Worm (Caenorhabditis elegans): ENCODE results near the gene cah-3.

The cah-3 gene

DNA sequence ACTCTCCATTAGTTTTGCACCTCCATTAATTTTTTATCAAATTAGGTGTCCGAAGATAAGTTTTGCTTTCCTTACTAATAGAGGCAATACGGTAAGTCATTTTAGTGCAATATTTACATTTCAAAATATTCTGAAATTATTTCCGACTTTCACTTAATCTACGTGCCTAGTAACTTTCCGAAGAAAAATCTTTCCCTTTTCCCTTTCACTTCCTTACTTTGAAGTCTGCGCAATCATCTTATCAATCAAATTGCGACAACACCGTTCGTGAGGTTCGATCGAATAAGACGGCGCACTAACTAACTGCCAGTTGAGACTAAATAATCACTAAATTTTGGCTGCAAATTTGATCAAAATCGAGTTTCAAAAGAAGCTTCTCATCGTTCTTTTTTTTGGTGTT lies 46.6 kb downstream of the cah-3 start:
- TF ChIP-seq nhr-6 (tag; optimal IDR thresholded peaks at IDR 0.05) (no peak), blmp-1 (tag; optimal IDR thresholded peaks at IDR 0.05; ENCODE audit: insufficient read depth) (peak; percentile 74), elt-1 (tag; optimal IDR thresholded peaks at IDR 0.05) (no peak), lsy-2 (tag; optimal IDR thresholded peaks at IDR 0.05) (no peak)

DNA sequence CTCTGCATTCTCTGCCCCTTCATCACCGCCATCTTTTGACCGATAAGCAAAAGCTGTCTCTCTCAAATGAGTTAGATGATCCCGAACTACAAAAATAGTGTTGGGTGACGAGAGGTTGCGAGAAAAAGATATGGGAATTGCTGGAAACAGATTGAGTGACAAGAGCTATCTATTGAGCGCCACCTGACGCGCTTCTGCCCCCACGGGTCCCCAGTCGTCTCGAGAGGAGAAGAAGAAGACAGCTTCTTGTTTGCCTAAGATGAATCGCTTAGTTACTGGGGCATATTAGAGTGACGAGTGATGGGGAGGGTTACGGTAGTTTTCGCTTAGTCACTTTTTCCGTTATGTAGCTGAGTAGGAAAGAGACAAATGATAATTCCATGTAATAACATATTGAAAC lies 47.3 kb downstream of the cah-3 start:
- no peak for TF ChIP-seq R02D3.7 (tag; optimal IDR thresholded peaks at IDR 0.05)
- TF ChIP-seq elt-1 (tag; optimal IDR thresholded peaks at IDR 0.05), result no peak
- no peak for TF ChIP-seq lin-13 (GFP tag; optimal IDR thresholded peaks at IDR 0.05)
- no peak for TF ChIP-seq snpc-4 (tag; optimal IDR thresholded peaks at IDR 0.05)
- TF ChIP-seq nhr-12 (tag; optimal IDR thresholded peaks at IDR 0.05), result no peak
- no peak for TF ChIP-seq crh-2 (tag; optimal IDR thresholded peaks at IDR 0.05)
- no peak for TF ChIP-seq mab-5 (tag; optimal IDR thresholded peaks at IDR 0.05)
- TF ChIP-seq lin-39 (tag; optimal IDR thresholded peaks at IDR 0.05), result no peak
- TF ChIP-seq sma-9 (GFP tag; optimal IDR thresholded peaks at IDR 0.05), result peak; percentile 26
- no peak for TF ChIP-seq sma-9 (tag; optimal IDR thresholded peaks at IDR 0.05)
- TF ChIP-seq fos-1 (tag; optimal IDR thresholded peaks at IDR 0.05), result no peak
- no peak for TF ChIP-seq unc-62 (GFP tag; optimal IDR thresholded peaks at IDR 0.05)
- TF ChIP-seq C34F6.9 (tag; optimal IDR thresholded peaks at IDR 0.05), result peak; percentile 45
- TF ChIP-seq nhr-129 (tag; optimal IDR thresholded peaks at IDR 0.05), result peak; percentile 38
- TF ChIP-seq lsy-2 (tag; optimal IDR thresholded peaks at IDR 0.05), result peak in 1 of 2 experiments; percentile 54
- no peak for TF ChIP-seq nhr-23 (tag; optimal IDR thresholded peaks at IDR 0.05)
- peak; percentile 82 for TF ChIP-seq F13H6.1 (tag; optimal IDR thresholded peaks at IDR 0.05)
- no peak for TF ChIP-seq elt-3 (tag; optimal IDR thresholded peaks at IDR 0.05)

DNA sequence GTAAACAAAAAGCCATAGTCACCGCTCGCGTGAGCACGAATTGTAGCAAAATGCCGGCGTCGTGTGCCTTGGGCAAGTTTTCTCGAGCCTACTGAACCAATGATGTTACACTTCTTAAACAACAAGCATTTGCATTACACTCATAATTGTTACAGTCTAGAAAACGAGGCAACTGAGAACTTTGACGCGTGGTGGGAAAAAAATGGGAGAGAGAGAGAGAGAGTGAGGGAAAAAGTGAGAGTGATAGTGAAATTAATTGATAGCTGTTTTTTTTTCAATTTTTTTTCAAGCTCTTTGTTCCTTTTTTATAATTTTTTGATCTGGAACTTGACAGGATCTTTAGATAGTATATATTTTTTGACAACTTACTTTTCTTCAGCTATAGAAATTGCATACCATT lies 47.9 kb downstream of the cah-3 start:
- TF ChIP-seq gmeb-1 (tag; optimal IDR thresholded peaks at IDR 0.05), result no peak
- TF ChIP-seq blmp-1 (tag; optimal IDR thresholded peaks at IDR 0.05; ENCODE audit: insufficient read depth), result peak; percentile 70

DNA sequence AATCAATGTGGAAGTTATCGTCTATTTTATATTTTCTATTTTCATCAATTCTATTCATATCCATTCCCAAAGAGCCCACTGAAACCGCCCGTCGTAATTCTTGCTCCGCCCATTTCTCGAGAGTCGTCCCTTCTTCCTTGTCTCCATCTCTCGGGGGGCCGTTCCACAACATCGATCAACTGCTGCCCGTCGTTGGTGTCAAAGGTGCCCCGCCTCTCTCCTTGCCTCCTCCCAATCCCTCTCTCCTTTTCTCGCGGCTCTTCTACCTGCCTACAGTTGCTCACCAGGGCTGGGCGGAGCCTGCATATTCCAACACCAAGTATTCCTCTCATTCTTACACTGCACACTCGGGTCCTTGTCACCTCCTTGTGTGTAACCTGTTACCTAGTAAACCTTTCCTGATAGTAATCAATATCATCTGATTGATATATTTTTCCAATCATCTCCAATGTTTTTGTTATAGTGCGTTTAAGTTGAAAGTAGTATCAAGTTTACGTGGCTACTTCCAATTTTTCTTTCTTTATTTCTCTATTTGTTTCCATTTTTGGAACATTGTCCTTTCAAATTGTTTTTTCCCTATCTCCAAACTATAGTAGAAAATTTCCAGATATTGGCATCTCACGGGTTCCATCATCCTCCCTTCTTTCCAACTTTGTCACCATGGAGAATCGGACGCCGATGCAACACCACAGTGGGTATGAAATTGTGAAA lies 49.1 kb downstream of the cah-3 start, which contains the start of gene pat-9:
Gene pat-9, plus strand, starts transcription at position 661 of the 711 bp plus-strand sequence.
- TF ChIP-seq unc-62 (GFP tag; optimal IDR thresholded peaks at IDR 0.05) (no peak), skn-1 (tag; optimal IDR thresholded peaks at IDR 0.05) (no peak), sem-4 (tag; optimal IDR thresholded peaks at IDR 0.05) (no peak), lsy-2 (tag; optimal IDR thresholded peaks at IDR 0.05) (no peak), ceh-16 (tag; optimal IDR thresholded peaks at IDR 0.05) (no peak), elt-3 (tag; optimal IDR thresholded peaks at IDR 0.05) (no peak)
